Fruit fly (Drosophila melanogaster): ENCODE data around the gene CG31446.
A peak's percentile ranks its signal among the peaks of the same experiment; 100 is the strongest.

DNA sequence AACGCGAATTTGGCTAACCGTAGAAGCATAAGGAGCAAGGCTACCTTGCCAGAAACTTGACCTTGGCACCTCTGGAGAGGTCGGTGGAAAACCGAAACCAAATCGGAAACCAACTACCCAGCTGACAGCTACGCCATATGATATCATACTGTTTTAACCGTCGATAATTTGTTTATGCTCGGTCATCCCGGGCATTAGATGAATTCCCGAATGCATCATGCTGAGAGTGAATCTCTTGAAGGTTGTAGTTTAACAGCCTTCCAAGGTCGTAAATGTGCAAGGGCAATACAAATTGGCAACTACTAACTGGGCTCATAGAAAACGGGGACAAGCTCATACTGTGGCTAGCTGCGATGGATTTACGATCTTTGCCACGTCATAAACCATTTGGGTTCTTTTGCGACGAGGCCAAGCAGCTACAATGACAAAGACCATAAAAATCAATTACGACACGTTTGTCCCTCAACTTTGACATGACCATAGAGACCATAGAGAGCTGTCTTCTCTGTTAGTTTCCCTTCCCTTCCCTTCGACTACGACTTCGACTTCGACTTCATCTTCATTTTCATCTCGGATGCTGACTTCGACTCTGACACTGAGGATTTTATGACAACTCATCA, 39.0 kb upstream of the CG31446 start:
- TF ChIP-seq CG2120 (GFP tag; optimal IDR thresholded peaks at IDR 0.05) = no peak
- no peak for TF ChIP-seq zf30C (GFP tag; optimal IDR thresholded peaks at IDR 0.05)
- TF ChIP-seq CG6689 (GFP tag; IDR thresholded peaks at IDR 0.05) = no peak
- no peak for TF ChIP-seq insv (GFP tag; optimal IDR thresholded peaks at IDR 0.05)
- no peak for TF ChIP-seq row (GFP tag; IDR thresholded peaks at IDR 0.05)
- TF ChIP-seq Rfx (GFP tag; IDR thresholded peaks at IDR 0.05) = no peak
- no peak for TF ChIP-seq CG43689 (GFP tag; IDR thresholded peaks at IDR 0.05)
- TF ChIP-seq CG7271 (tag; optimal IDR thresholded peaks at IDR 0.05) = peak; percentile 73
- no peak for TF ChIP-seq CG12744 (GFP tag; optimal IDR thresholded peaks at IDR 0.05)
- TF ChIP-seq pb (GFP tag; optimal IDR thresholded peaks at IDR 0.05) = no peak
- no peak for TF ChIP-seq ac (GFP tag; optimal IDR thresholded peaks at IDR 0.05)
- no peak for TF ChIP-seq gro (GFP tag; optimal IDR thresholded peaks at IDR 0.05)
- TF ChIP-seq HHEX (GFP tag; optimal IDR thresholded peaks at IDR 0.05) = no peak

All from whole organism, embryonic.